Worm (Caenorhabditis elegans): ENCODE results near the gene cpf-1.

cpf-1 gene

ce11 chrII:8568234-8568969, 33.8 kb downstream of the cpf-1 start (continued):
- TF ChIP-seq attf-3 (GFP tag; conservative IDR thresholded peaks at IDR 0.05): 0 out of 2 replicates have a peak, but pooled peaks have one; percentile 13

- no peak for TF ChIP-seq nfya-2 (GFP tag; IDR thresholded peaks at IDR 0.05)
- no peak for TF ChIP-seq rec-8 (tag; optimal IDR thresholded peaks at IDR 0.05)
- peak; percentile 44; the same call in 1 of the 2 replicates for TF ChIP-seq hmg-1.2 (GFP tag; IDR thresholded peaks at IDR 0.05)
- peak in 1 of 2 experiments; percentile 74 for TF ChIP-seq let-607 (tag; optimal IDR thresholded peaks at IDR 0.05)
- TF ChIP-seq nhr-80 (tag; optimal IDR thresholded peaks at IDR 0.05): peak; percentile 93
- peak; percentile 66 for TF ChIP-seq unc-62 (GFP tag; optimal IDR thresholded peaks at IDR 0.05)
- 0 out of 2 replicates have a peak, but pooled peaks have one; percentile 19 for TF ChIP-seq mcd-1 (GFP tag; IDR thresholded peaks at IDR 0.05)
- peak; percentile 12 for TF ChIP-seq madf-10 (tag; optimal IDR thresholded peaks at IDR 0.05)
- TF ChIP-seq ekl-4 (GFP tag; IDR thresholded peaks at IDR 0.05): no peak
- 0 out of 2 replicates have a peak, but pooled peaks have one; percentile 32 for TF ChIP-seq dox-1 (GFP tag; IDR thresholded peaks at IDR 0.05)
- no peak for TF ChIP-seq ceh-27 (GFP tag; optimal IDR thresholded peaks at IDR 0.05)
- no peak; the same call in 1 of the 2 replicates for TF ChIP-seq cebp-1 (GFP tag; IDR thresholded peaks at IDR 0.05)
- peak; percentile 47 for TF ChIP-seq cebp-1 (tag; optimal IDR thresholded peaks at IDR 0.05)
- TF ChIP-seq T26A5.8 (tag; optimal IDR thresholded peaks at IDR 0.05): no peak
- TF ChIP-seq attf-5 (GFP tag; optimal IDR thresholded peaks at IDR 0.05): peak; percentile 57
- no peak for TF ChIP-seq athp-1 (tag; optimal IDR thresholded peaks at IDR 0.05)
- TF ChIP-seq ets-4 (GFP tag; optimal IDR thresholded peaks at IDR 0.05): peak; percentile 7
These were observed 35.4 kb downstream of the cpf-1 start, which contains the start of gene F54C9.3 for ce11 chrII:8566806-8567266. TSS of gene F54C9.3 (minus strand) at chrII:8566856.

- no peak for TF ChIP-seq gei-17 (GFP tag; optimal IDR thresholded peaks at IDR 0.05)
- TF ChIP-seq athp-1 (tag; optimal IDR thresholded peaks at IDR 0.05): no peak
- no peak for TF ChIP-seq rec-8 (tag; optimal IDR thresholded peaks at IDR 0.05)
- peak; percentile 1 for TF ChIP-seq F23B12.7 (tag; optimal IDR thresholded peaks at IDR 0.05; ENCODE audit: insufficient read depth)
- no peak for TF ChIP-seq ceh-91 (GFP tag; IDR thresholded peaks at IDR 0.05)
- no peak for TF ChIP-seq B0336.3 (GFP tag; IDR thresholded peaks at IDR 0.05)
- TF ChIP-seq mes-4 (tag; optimal IDR thresholded peaks at IDR 0.05): no peak
- no peak for TF ChIP-seq F22D6.2 (tag; optimal IDR thresholded peaks at IDR 0.05)
- TF ChIP-seq K11D2.4 (GFP tag; IDR thresholded peaks at IDR 0.05): no peak
- peak in 1 of 3 experiments; percentile 2 for TF ChIP-seq lin-35 (GFP tag; optimal IDR thresholded peaks at IDR 0.05)
- no peak for TF ChIP-seq zfh-2 (GFP tag; conservative IDR thresholded peaks at IDR 0.05)
- no peak for TF ChIP-seq C06A6.2 (GFP tag; conservative IDR thresholded peaks at IDR 0.05)
- TF ChIP-seq mcd-1 (GFP tag; IDR thresholded peaks at IDR 0.05): peak; percentile 67
- peak; percentile 19; the same call in 1 of the 2 replicates for TF ChIP-seq cebp-1 (GFP tag; IDR thresholded peaks at IDR 0.05)
- peak; percentile 76 for TF ChIP-seq cebp-1 (tag; optimal IDR thresholded peaks at IDR 0.05)
- peak; percentile 28 for TF ChIP-seq attf-5 (GFP tag; optimal IDR thresholded peaks at IDR 0.05)
- TF ChIP-seq F37B4.10 (GFP tag; IDR thresholded peaks at IDR 0.05): no peak
- TF ChIP-seq zim-3 (tag; optimal IDR thresholded peaks at IDR 0.05): no peak
- TF ChIP-seq sea-2 (GFP tag; IDR thresholded peaks at IDR 0.05): no peak
- no peak for TF ChIP-seq hmg-1.2 (GFP tag; IDR thresholded peaks at IDR 0.05)
- TF ChIP-seq tbp1 (GFP tag; optimal IDR thresholded peaks at IDR 0.05): no peak
- TF ChIP-seq ceh-40 (GFP tag; IDR thresholded peaks at IDR 0.05): no peak
- no peak for TF ChIP-seq nhr-120 (GFP tag; IDR thresholded peaks at IDR 0.05)
- no peak for TF ChIP-seq B0261.1 (tag; optimal IDR thresholded peaks at IDR 0.05)
- TF ChIP-seq nhr-80 (tag; optimal IDR thresholded peaks at IDR 0.05): peak; percentile 17
- no peak for TF ChIP-seq rpc-1 (optimal IDR thresholded peaks at IDR 0.05)
- TF ChIP-seq rpc-1 (tag; optimal IDR thresholded peaks at IDR 0.05): no peak
- no peak for TF ChIP-seq egl-18 (GFP tag; IDR thresholded peaks at IDR 0.05)
- no peak for TF ChIP-seq madf-8 (GFP tag; conservative IDR thresholded peaks at IDR 0.05)
- no peak for TF ChIP-seq hsf-1 (GFP tag; IDR thresholded peaks at IDR 0.05)
- TF ChIP-seq rcor-1 (GFP tag; IDR thresholded peaks at IDR 0.05): no peak
- TF ChIP-seq aptf-2 (GFP tag; conservative IDR thresholded peaks at IDR 0.05): no peak
- TF ChIP-seq ccch-3 (GFP tag; optimal IDR thresholded peaks at IDR 0.05): no peak
- TF ChIP-seq repo-1 (tag; optimal IDR thresholded peaks at IDR 0.05): peak; percentile 17
These were observed 36.2 kb downstream of the cpf-1 start, which contains the start of gene stc-1 for ce11 chrII:8566039-8566438. TSS of gene stc-1 (minus strand) at chrII:8566139.

Data from whole organism, young adult.